Fruit fly (Drosophila melanogaster) whole organism, embryonic: ENCODE results near the gene CG3036.

Experiments used
- CG10267 ChIP-seq: fragments of 200-800 bp; sonication (Bioruptor generic); optimal IDR thresholded peaks from 2 replicates; lab custom pipeline; 2018; ENCODE audit warnings: missing biosample characterization, mild to moderate bottlenecking, missing genetic modification characterization, moderate library complexity
- CG10431 ChIP-seq: fragments of 200-800 bp; sonication (Bioruptor generic); optimal IDR thresholded peaks from 3 replicates; lab custom pipeline; 2018; ENCODE audit warnings: missing biosample characterization, mild to moderate bottlenecking, missing genetic modification characterization
- CG10565 ChIP-seq: fragments of 200-800 bp; sonication (Bioruptor generic); optimal IDR thresholded peaks from 3 replicates; lab custom pipeline; 2016; ENCODE audit warnings: missing biosample characterization, mild to moderate bottlenecking, missing genetic modification characterization
- CG10959 ChIP-seq: fragments of 200-800 bp; sonication (Bioruptor generic); IDR thresholded peaks from 2 replicates; pipeline ENCODE4 v1.3.6; 2022; ENCODE audit warnings: missing biosample characterization, missing genetic modification characterization
- CG10979 ChIP-seq: fragments of 200-800 bp; sonication (Bioruptor generic); optimal IDR thresholded peaks from 2 replicates; lab custom pipeline; 2018; ENCODE audit warnings: missing biosample characterization, mild to moderate bottlenecking, missing genetic modification characterization, moderate library complexity
- CG11085 ChIP-seq: fragments of 200-800 bp; sonication (Bioruptor generic); IDR thresholded peaks from 2 replicates; pipeline ENCODE4 v1.3.6; 2022; ENCODE audit warnings: missing biosample characterization, missing genetic modification characterization
- CG11504 ChIP-seq: fragments of 200-800 bp; sonication (Bioruptor generic); optimal IDR thresholded peaks from 3 replicates; lab custom pipeline; 2019; ENCODE audit warnings: missing biosample characterization, mild to moderate bottlenecking, missing genetic modification characterization, moderate library complexity
- CG1529 ChIP-seq: fragments of 200-800 bp; sonication (Bioruptor generic); optimal IDR thresholded peaks from 3 replicates; lab custom pipeline; 2018; ENCODE audit warnings: missing biosample characterization, missing genetic modification characterization
- CG15479 ChIP-seq: fragments of 200-800 bp; sonication (Bioruptor generic); optimal IDR thresholded peaks from 3 replicates; lab custom pipeline; 2019; ENCODE audit warnings: missing biosample characterization, mild to moderate bottlenecking, missing genetic modification characterization, moderate library complexity
- CG17612 ChIP-seq: fragments of 200-800 bp; sonication (Bioruptor generic); IDR thresholded peaks from 2 replicates; pipeline ENCODE4 v1.3.6; 2022; ENCODE audit warnings: missing biosample characterization, missing genetic modification characterization
- CG2678 ChIP-seq: fragments of 200-800 bp; sonication (Bioruptor generic); optimal IDR thresholded peaks from 3 replicates; lab custom pipeline; 2019; ENCODE audit warnings: missing biosample characterization, mild to moderate bottlenecking, missing genetic modification characterization, moderate library complexity
- CG31365 ChIP-seq: fragments of 200-800 bp; sonication (Bioruptor generic); optimal IDR thresholded peaks from 2 replicates; lab custom pipeline; 2018; ENCODE audit warnings: missing biosample characterization, mild to moderate bottlenecking, missing genetic modification characterization
- CG3995 ChIP-seq: fragments of 200-800 bp; sonication (Bioruptor generic); optimal IDR thresholded peaks from 3 replicates; lab custom pipeline; 2016; ENCODE audit warnings: missing biosample characterization, missing genetic modification characterization
- CG4820 ChIP-seq: fragments of 200-800 bp; sonication (Bioruptor generic); optimal IDR thresholded peaks from 3 replicates; lab custom pipeline; 2016; ENCODE audit warnings: missing biosample characterization, missing genetic modification characterization
- CG5245 ChIP-seq: fragments of 200-800 bp; sonication (Bioruptor generic); optimal IDR thresholded peaks from 3 replicates; lab custom pipeline; 2016; ENCODE audit warnings: missing biosample characterization, missing genetic modification characterization
- CG6683 ChIP-seq: fragments of 200-800 bp; sonication (Bioruptor generic); optimal IDR thresholded peaks from 2 replicates; lab custom pipeline; 2017; ENCODE audit warnings: missing biosample characterization, mild to moderate bottlenecking, missing genetic modification characterization, missing genetic modification reagents
- CG7987 ChIP-seq: fragments of 200-800 bp; sonication (Bioruptor generic); optimal IDR thresholded peaks from 2 replicates; lab custom pipeline; 2018; ENCODE audit warnings: missing biosample characterization, mild to moderate bottlenecking, missing genetic modification characterization, moderate library complexity
- CG8281 ChIP-seq: fragments of 200-800 bp; sonication (Bioruptor generic); optimal IDR thresholded peaks from 2 replicates; lab custom pipeline; 2018; ENCODE audit warnings: missing biosample characterization, mild to moderate bottlenecking, missing genetic modification characterization, moderate library complexity
- Doc3 ChIP-seq: fragments of 200-800 bp; sonication (Bioruptor generic); IDR thresholded peaks from 3 replicates; pipeline ENCODE4 v1.3.6; 2022; ENCODE audit warnings: missing biosample characterization, missing genetic modification characterization; ENCODE audit not compliant: partially characterized antibody
- Fer1 ChIP-seq: fragments of 200-800 bp; sonication (Bioruptor generic); optimal IDR thresholded peaks from 2 replicates; lab custom pipeline; 2017; ENCODE audit warnings: missing biosample characterization, mild to moderate bottlenecking, missing genetic modification characterization
- Hmx ChIP-seq: fragments of 200-800 bp; sonication (Bioruptor generic); optimal IDR thresholded peaks from 2 replicates; lab custom pipeline; 2016; ENCODE audit warnings: missing biosample characterization, missing genetic modification characterization
- Mad ChIP-seq: fragments of 200-800 bp; sonication (Bioruptor generic); optimal IDR thresholded peaks from 2 replicates; lab custom pipeline; 2016; ENCODE audit warnings: missing biosample characterization, missing genetic modification characterization
- NFAT ChIP-seq: fragments of 200-800 bp; sonication (Bioruptor generic); IDR thresholded peaks from 2 replicates; pipeline ENCODE4 v1.3.6; 2022; ENCODE audit warnings: missing biosample characterization, missing genetic modification characterization
- Nf-YC ChIP-seq: fragments of 200-800 bp; optimal IDR thresholded peaks from 3 replicates; lab custom pipeline; 2019; ENCODE audit warnings: missing biosample characterization, mild to moderate bottlenecking, missing genetic modification characterization, moderate library complexity
- Sry-β ChIP-seq: fragments of 200-800 bp; sonication (Bioruptor generic); optimal IDR thresholded peaks from 2 replicates; lab custom pipeline; 2018; ENCODE audit warnings: missing biosample characterization, mild to moderate bottlenecking, missing genetic modification characterization, moderate library complexity
- Stat92E ChIP-seq, 3 experiments: fragments of >200 bp in 2 of 3; fragments of 200-800 bp in 1 of 3; sonication (Bioruptor generic) in 1 of 3; optimal IDR thresholded peaks; 2 replicates each; lab custom pipeline; 2017 to 2019; ENCODE audit warnings: missing biosample characterization in 3 of 3, missing genetic modification characterization in 3 of 3, mild to moderate bottlenecking in 1 of 3, moderate library complexity in 1 of 3
- Taf1 ChIP-seq: fragments of 200-800 bp; sonication (Bioruptor generic); IDR thresholded peaks from 2 replicates; pipeline ENCODE4 v1.3.6; 2022; ENCODE audit warnings: missing biosample characterization, missing genetic modification characterization
- ara ChIP-seq: fragments of 200-800 bp; sonication (Bioruptor generic); IDR thresholded peaks from 2 replicates; pipeline ENCODE4 v1.3.6; 2022; ENCODE audit warnings: missing biosample characterization, missing genetic modification characterization
- az2 ChIP-seq: fragments of 200-800 bp; sonication (Bioruptor generic); optimal IDR thresholded peaks from 3 replicates; lab custom pipeline; 2016; ENCODE audit warnings: missing biosample characterization, missing genetic modification characterization
- btn ChIP-seq: fragments of 200-800 bp; sonication (Bioruptor generic); optimal IDR thresholded peaks from 2 replicates; lab custom pipeline; 2016; ENCODE audit warnings: missing biosample characterization, missing genetic modification characterization
- cg ChIP-seq: fragments of 200-800 bp; sonication (Bioruptor generic); optimal IDR thresholded peaks from 3 replicates; lab custom pipeline; 2019; ENCODE audit warnings: missing biosample characterization, mild to moderate bottlenecking, missing genetic modification characterization, moderate library complexity
- disco-r ChIP-seq: fragments of 200-800 bp; sonication (Bioruptor generic); optimal IDR thresholded peaks from 2 replicates; lab custom pipeline; 2016; ENCODE audit warnings: missing biosample characterization, missing genetic modification characterization
- dysf ChIP-seq: fragments of 200-800 bp; sonication (Bioruptor generic); IDR thresholded peaks from 3 replicates; pipeline ENCODE4 v1.3.6; 2022; ENCODE audit warnings: missing biosample characterization, missing genetic modification characterization
- en ChIP-seq: fragments of 200-800 bp; sonication (Bioruptor generic); optimal IDR thresholded peaks from 2 replicates; lab custom pipeline; 2016; ENCODE audit warnings: missing biosample characterization, missing genetic modification characterization
- hkb ChIP-seq, 2 experiments: fragments of 200-800 bp in 1 of 2; fragments of >200 bp in 1 of 2; sonication (Bioruptor generic) in 1 of 2; IDR thresholded peaks in 1 of 2; optimal IDR thresholded peaks in 1 of 2; 2 replicates each; pipeline versions ENCODE4 v1.3.6 to Lab custom; 2017 to 2022; ENCODE audit warnings: missing biosample characterization in 1 of 2, missing genetic modification characterization in 1 of 2
- ind ChIP-seq: fragments of 200-800 bp; sonication (Bioruptor generic); optimal IDR thresholded peaks from 3 replicates; lab custom pipeline; 2016; ENCODE audit warnings: missing biosample characterization, missing genetic modification characterization
- jigr1 ChIP-seq: fragments of 200-800 bp; sonication (Bioruptor generic); IDR thresholded peaks from 3 replicates; pipeline ENCODE4 v1.3.6; 2022; ENCODE audit warnings: missing biosample characterization, missing genetic modification characterization
- jing ChIP-seq: fragments of 200-800 bp; sonication (Bioruptor generic); optimal IDR thresholded peaks from 2 replicates; lab custom pipeline; 2018; ENCODE audit warnings: missing biosample characterization, mild to moderate bottlenecking, missing genetic modification characterization
- mld ChIP-seq: fragments of 200-800 bp; sonication (Bioruptor generic); IDR thresholded peaks from 3 replicates; pipeline ENCODE4 v1.3.6; 2022; ENCODE audit warnings: missing biosample characterization, missing genetic modification characterization; ENCODE audit not compliant: partially characterized antibody
- odd ChIP-seq: fragments of 200-800 bp; sonication (Bioruptor generic); optimal IDR thresholded peaks from 2 replicates; lab custom pipeline; 2017; ENCODE audit warnings: missing biosample characterization, mild to moderate bottlenecking, missing genetic modification characterization
- prd ChIP-seq, 3 experiments: fragments of >200 bp in 2 of 3; fragments of 200-800 bp in 1 of 3; sonication (Bioruptor generic) in 1 of 3; optimal IDR thresholded peaks in 2 of 3; IDR thresholded peaks in 1 of 3; 2 replicates in 2 of 3; 3 replicates in 1 of 3; pipeline versions ENCODE4 v1.3.6 to Lab custom; 2017 to 2022; ENCODE audit warnings: missing biosample characterization in 1 of 3, missing genetic modification characterization in 1 of 3
- ranshi ChIP-seq: fragments of 200-800 bp; sonication (Bioruptor generic); IDR thresholded peaks from 2 replicates; pipeline ENCODE4 v1.3.6; 2022; ENCODE audit warnings: missing biosample characterization, missing genetic modification characterization
- schlank ChIP-seq: fragments of 200-800 bp; sonication (Bioruptor generic); optimal IDR thresholded peaks from 2 replicates; lab custom pipeline; 2018; ENCODE audit warnings: missing biosample characterization, mild to moderate bottlenecking, missing genetic modification characterization
- seq ChIP-seq: fragments of 200-800 bp; sonication (Bioruptor generic); IDR thresholded peaks from 2 replicates; pipeline ENCODE4 v1.3.6; 2022; ENCODE audit warnings: missing biosample characterization, missing genetic modification characterization
- slbo ChIP-seq: fragments of 200-800 bp; sonication (Bioruptor generic); IDR thresholded peaks from 2 replicates; pipeline ENCODE4 v1.3.6; 2022; ENCODE audit warnings: missing biosample characterization, missing genetic modification characterization
- sr ChIP-seq: fragments of 200-800 bp; sonication (Bioruptor generic); IDR thresholded peaks from 3 replicates; pipeline ENCODE4 v1.3.6; 2022; ENCODE audit warnings: missing biosample characterization, missing genetic modification characterization
- tna ChIP-seq: fragments of 200-800 bp; sonication (Bioruptor generic); IDR thresholded peaks from 2 replicates; pipeline ENCODE4 v1.3.6; 2022; ENCODE audit warnings: missing biosample characterization, missing genetic modification characterization; ENCODE audit not compliant: partially characterized antibody
- twi ChIP-seq: fragments of 200-800 bp; optimal IDR thresholded peaks from 2 replicates; lab custom pipeline; 2019; ENCODE audit warnings: missing biosample characterization, mild to moderate bottlenecking, missing genetic modification characterization, moderate library complexity
- yki ChIP-seq: fragments of >200 bp; optimal IDR thresholded peaks from 3 replicates; lab custom pipeline; 2018

CG3036 gene

dm6 chr2L:4847191-4847853 lies 44.6 kb upstream of the CG3036 start, which contains the start of the genes mxt and CG11927 (continued):
- TF ChIP-seq dysf (GFP tag; lab: Robert Waterston, UW) (0 out of 3 replicates have a peak, but pooled peaks have one; percentile 26), Nf-YC (tag; lab: Kevin White, UChicago) (peak; percentile 26), CG15479 (GFP tag; lab: Kevin White, UChicago) (no peak), NFAT (GFP tag; lab: Robert Waterston, UW) (peak; percentile 77), jing (GFP tag; lab: Kevin White, UChicago) (no peak), tna (GFP tag; lab: Robert Waterston, UW) (peak; percentile 77), CG11504 (tag; lab: Kevin White, UChicago) (no peak), btn (GFP tag; lab: Kevin White, UChicago) (no peak), hkb (optimal IDR thresholded peaks at IDR 0.05; lab: Kevin White, UChicago) (no peak), hkb (GFP tag; IDR thresholded peaks at IDR 0.05; lab: Robert Waterston, UW) (no peak), CG10431 (GFP tag; lab: Kevin White, UChicago) (no peak), sr (GFP tag; lab: Robert Waterston, UW) (no peak), CG10267 (tag; lab: Kevin White, UChicago) (peak; percentile 43), CG4820 (GFP tag; lab: Kevin White, UChicago) (peak; percentile 21), CG31365 (tag; lab: Kevin White, UChicago) (no peak), mld (GFP tag; lab: Robert Waterston, UW) (peak; percentile 88; the same call in 2 of the 3 replicates), prd (optimal IDR thresholded peaks at IDR 0.05; lab: Kevin White, UChicago) (no peak), prd (GFP tag; IDR thresholded peaks at IDR 0.05; lab: Robert Waterston, UW) (peak; percentile 65; the same call in 2 of the 3 replicates), Taf1 (no peak), CG3995 (GFP tag; lab: Kevin White, UChicago) (peak; percentile 68), twi (no peak), ind (GFP tag; lab: Kevin White, UChicago) (peak; percentile 62), CG10979 (tag; lab: Kevin White, UChicago) (no peak), ara (GFP tag; lab: Robert Waterston, UW) (0 out of 2 replicates have a peak, but pooled peaks have one; percentile 37), CG10959 (no peak), disco-r (no peak), CG10565 (GFP tag; lab: Kevin White, UChicago) (no peak), CG6683 (GFP tag; lab: Kevin White, UChicago) (no peak), CG1529 (no peak), yki (lab: Kevin White, UChicago) (no peak), Fer1 (GFP tag; lab: Kevin White, UChicago) (no peak), Doc3 (GFP tag; lab: Robert Waterston, UW) (peak; percentile 90), Sry-β (GFP tag; lab: Kevin White, UChicago) (peak; percentile 88), CG17612 (GFP tag; lab: Robert Waterston, UW) (no peak), seq (GFP tag; lab: Robert Waterston, UW) (no peak), en (no peak), schlank (tag; lab: Kevin White, UChicago) (no peak), CG7987 (GFP tag; lab: Kevin White, UChicago) (no peak), CG2678 (tag; lab: Kevin White, UChicago) (no peak), odd (GFP tag; lab: Kevin White, UChicago) (no peak), Hmx (GFP tag; lab: Kevin White, UChicago) (no peak), ranshi (GFP tag; lab: Robert Waterston, UW) (no peak), cg (GFP tag; lab: Kevin White, UChicago) (no peak), CG8281 (tag; lab: Kevin White, UChicago) (no peak), CG5245 (GFP tag; lab: Kevin White, UChicago) (no peak), Stat92E (GFP tag; optimal IDR thresholded peaks at IDR 0.05; lab: Kevin White, UChicago) (no peak), Mad (GFP tag; lab: Kevin White, UChicago) (peak; percentile 31), jigr1 (GFP tag; lab: Robert Waterston, UW) (no peak), az2 (GFP tag; lab: Kevin White, UChicago) (peak; percentile 68), slbo (GFP tag; lab: Robert Waterston, UW) (peak; percentile 86), CG11085 (0 out of 2 replicates have a peak, but pooled peaks have one; percentile 41)
